Worm (Caenorhabditis elegans) whole organism, mixed stage, embryonic: Measurements from ENCODE around the gene K02D10.2.

ENCODE experiments used
- bed-3 ChIP-seq: fragments of 200-800 bp; sonication (Bioruptor generic); optimal IDR thresholded peaks from 3 replicates; lab custom pipeline; 2018; ENCODE audit warnings: mild to moderate bottlenecking, missing genetic modification characterization, moderate library complexity, missing compliant biosample characterization
- elt-3 ChIP-seq: fragments of 150-350 bp; optimal IDR thresholded peaks from 2 replicates; lab custom pipeline; 2014; ENCODE audit warnings: missing biosample characterization, missing genetic modification characterization
- snpc-4 ChIP-seq: fragments of 150-350 bp; optimal IDR thresholded peaks from 2 replicates; lab custom pipeline; 2014; ENCODE audit warnings: missing biosample characterization, missing genetic modification characterization

DNA sequence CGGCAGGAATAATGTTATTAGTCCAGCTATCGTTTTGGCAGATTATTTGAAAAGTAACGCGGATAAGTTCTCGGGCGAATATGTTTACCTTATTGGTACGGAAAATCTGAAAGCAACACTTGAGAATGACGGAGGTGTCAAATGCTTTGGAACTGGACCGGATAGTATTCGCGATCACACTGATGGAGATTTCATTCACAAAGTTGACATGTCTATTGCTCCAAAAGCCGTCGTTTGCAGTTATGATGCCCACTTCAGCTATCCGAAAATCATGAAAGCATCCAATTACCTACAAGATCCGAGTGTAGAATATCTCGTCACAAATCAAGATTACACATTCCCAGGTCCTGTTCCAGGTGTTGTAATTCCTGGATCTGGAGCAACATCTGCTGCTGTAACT lies 2.3 kb upstream of the K02D10.2 start:
- TF ChIP-seq snpc-4 (no peak), bed-3 (GFP tag; lab: Kevin White, UChicago) (no peak), elt-3 (tag; lab: Kevin White, UChicago) (no peak)
